Worm (Caenorhabditis elegans) whole organism, L1 larva: ENCODE measurements around the gene lact-4.

Experiments used
- elt-3 ChIP-seq, 6 experiments: fragments of 150-350 bp in 1 of 6; sonication (generic microtip); optimal IDR thresholded peaks; 2 replicates each; lab custom pipeline; 2017 to 2018; ENCODE audit warnings: missing biosample characterization in 6 of 6, missing genetic modification characterization in 6 of 6, inconsistent platforms in 1 of 6
- mab-9 ChIP-seq: fragments of 200-800 bp; sonication (Bioruptor generic); IDR thresholded peaks from 2 replicates; pipeline ENCODE4 v1.3.6; 2022; ENCODE audit warnings: missing genetic modification reagents, missing genetic modification characterization, missing compliant biosample characterization
- pag-3 ChIP-seq: sonication (generic microtip); optimal IDR thresholded peaks from 2 replicates; lab custom pipeline; 2017; ENCODE audit warnings: missing genetic modification characterization, mild to moderate bottlenecking, missing compliant biosample characterization, antibody characterized with exemption, borderline replicate concordance; ENCODE audit not compliant: insufficient read depth
- vab-15 ChIP-seq: sonication (generic microtip); optimal IDR thresholded peaks from 2 replicates; lab custom pipeline; 2017; ENCODE audit warnings: missing genotype, mild to moderate bottlenecking, missing genetic modification characterization, missing compliant biosample characterization
- zag-1 ChIP-seq: fragments of 150-350 bp; optimal IDR thresholded peaks from 2 replicates; lab custom pipeline; 2014; ENCODE audit warnings: missing biosample characterization, missing genetic modification characterization
- ztf-11 ChIP-seq, 2 experiments: sonication (generic microtip); optimal IDR thresholded peaks; 2 replicates each; lab custom pipeline; 2016 to 2017; ENCODE audit warnings: missing genetic modification characterization in 2 of 2, missing biosample characterization in 1 of 2, missing compliant biosample characterization in 1 of 2

ce11 chrII:8467809-8468208 is 12.5 kb downstream of the lact-4 start, which contains the start of gene M05D6.2:
- TF ChIP-seq pag-3 (tag; lab: Kevin White, UChicago): no peak
- no peak for TF ChIP-seq vab-15 (tag; lab: Kevin White, UChicago)
- TF ChIP-seq mab-9 (GFP tag; lab: Robert Waterston, UW): no peak
- TF ChIP-seq zag-1 (tag; lab: Kevin White, UChicago): no peak
- TF ChIP-seq elt-3 (tag; optimal IDR thresholded peaks at IDR 0.05; lab: Kevin White, UChicago): no peak
- no peak for TF ChIP-seq ztf-11 (tag; optimal IDR thresholded peaks at IDR 0.05; lab: Kevin White, UChicago)
